Worm (Caenorhabditis elegans): ENCODE measurements around the gene T03F7.5.

Gene T03F7.5

DNA sequence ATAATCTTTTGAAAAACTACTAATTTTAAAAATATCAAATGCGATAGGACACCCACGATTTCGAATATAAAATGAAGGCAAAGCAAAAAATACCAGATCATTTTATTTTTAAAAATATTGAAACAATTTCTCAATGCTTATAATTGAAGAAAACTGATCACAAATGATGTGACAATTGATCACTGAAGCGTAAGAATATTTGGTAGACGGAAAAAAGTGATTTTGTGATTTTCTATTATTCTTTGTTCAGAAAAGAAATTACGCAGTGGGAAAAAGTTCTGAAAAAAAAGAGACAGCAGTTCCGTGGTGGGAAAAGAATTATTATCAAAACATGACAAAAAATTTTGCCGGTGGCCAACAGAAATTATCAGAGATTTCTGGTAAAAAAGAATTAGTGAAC, at the start of gene T03F7.5:
TSS of gene T03F7.5 (minus strand) at position 101 of the 400 bp plus-strand sequence.
- TF ChIP-seq unc-62 (GFP tag; optimal IDR thresholded peaks at IDR 0.05): no peak

DNA sequence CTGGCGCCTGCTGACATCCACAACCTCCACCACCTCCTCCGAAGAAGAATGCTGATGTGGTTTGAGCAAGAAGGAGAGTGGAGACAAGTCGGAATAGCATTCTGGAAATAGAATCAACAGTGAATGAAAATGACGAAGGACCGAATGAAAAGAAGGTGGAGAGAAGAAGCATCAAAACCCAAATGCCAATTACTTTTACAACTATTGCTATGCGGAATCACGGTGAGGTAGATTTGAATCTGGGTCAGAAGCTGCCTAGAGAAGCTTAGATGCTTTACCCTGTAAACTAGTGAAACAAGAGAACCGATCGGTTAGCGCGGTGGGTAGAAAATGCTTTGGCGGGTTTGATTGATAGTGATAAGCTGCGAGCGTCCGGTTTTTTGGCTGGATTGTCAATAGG, 48.4 kb upstream of the T03F7.5 start, which contains the start of gene grl-7:
TSS of gene grl-7 (minus strand) at position 101 of the 400 bp plus-strand sequence.
- no peak for TF ChIP-seq unc-62 (GFP tag; optimal IDR thresholded peaks at IDR 0.05)

DNA sequence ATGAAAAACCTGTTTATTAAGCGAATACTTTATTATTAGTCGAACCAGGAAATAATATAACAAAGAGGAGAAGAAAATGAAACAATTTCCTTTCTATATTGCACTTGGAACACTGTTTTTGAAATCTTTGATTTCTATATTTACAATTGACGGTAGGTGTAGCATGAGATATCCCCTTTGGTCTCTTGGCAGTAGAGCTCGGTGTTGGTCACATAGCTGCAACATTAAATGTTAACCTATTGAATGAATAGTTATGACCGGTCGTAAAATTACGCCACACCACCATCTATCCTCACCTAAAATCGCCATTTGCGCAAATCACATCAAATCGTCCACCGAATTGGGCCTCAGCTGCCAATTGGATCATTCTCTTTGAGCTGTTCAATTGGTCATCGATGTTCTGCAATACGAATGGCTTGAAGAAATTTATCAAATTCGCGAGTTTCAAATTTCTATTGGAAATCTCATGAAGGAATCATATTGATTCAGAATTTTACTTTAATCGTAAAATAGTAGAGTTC, 46.3 kb upstream of the T03F7.5 start:
- TF ChIP-seq unc-62 (GFP tag; optimal IDR thresholded peaks at IDR 0.05): no peak

DNA sequence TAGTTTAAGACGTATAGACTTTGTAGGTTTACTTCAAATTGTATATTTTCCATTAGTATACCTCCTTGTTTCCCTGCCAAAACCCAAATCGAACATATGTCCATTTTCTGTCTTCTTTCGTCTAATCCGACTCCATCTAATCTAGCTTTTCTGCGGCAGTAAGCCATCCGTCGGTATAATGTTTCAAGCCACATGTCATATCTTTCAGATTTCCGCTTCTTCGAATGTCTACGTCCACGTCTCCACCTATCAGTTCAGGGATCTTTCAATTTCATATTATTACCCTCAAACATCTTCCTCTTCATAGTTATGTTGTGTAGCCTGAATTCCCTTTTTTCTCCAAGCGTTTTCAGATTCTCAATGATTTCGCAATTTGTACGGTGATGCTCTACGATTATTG, 45.6 kb upstream of the T03F7.5 start:
- TF ChIP-seq unc-62 (GFP tag; optimal IDR thresholded peaks at IDR 0.05): no peak

DNA sequence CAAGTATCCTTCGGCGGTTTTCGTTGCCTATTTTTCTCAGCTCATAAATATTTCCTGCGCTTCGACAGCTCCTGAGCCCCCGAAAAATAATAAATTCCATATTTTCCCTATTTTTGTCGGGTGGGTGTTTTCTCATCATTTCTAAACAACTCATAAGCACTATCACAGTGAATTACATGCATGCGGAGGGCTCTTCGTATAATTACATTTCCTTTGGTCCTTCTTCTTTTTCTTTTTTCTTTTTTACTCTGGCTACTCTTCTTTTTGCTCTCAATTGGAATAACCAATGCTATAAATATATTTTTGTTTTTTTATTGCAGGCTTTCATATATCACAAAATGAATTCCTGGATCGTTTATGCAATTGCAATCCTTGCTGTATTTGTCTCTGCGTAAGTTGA, 43.4 kb upstream of the T03F7.5 start, which contains the start of gene T02E9.5:
TSS of gene T02E9.5 (plus strand) at position 321 of the 400 bp plus-strand sequence.
- TF ChIP-seq unc-62 (GFP tag; optimal IDR thresholded peaks at IDR 0.05): no peak

DNA sequence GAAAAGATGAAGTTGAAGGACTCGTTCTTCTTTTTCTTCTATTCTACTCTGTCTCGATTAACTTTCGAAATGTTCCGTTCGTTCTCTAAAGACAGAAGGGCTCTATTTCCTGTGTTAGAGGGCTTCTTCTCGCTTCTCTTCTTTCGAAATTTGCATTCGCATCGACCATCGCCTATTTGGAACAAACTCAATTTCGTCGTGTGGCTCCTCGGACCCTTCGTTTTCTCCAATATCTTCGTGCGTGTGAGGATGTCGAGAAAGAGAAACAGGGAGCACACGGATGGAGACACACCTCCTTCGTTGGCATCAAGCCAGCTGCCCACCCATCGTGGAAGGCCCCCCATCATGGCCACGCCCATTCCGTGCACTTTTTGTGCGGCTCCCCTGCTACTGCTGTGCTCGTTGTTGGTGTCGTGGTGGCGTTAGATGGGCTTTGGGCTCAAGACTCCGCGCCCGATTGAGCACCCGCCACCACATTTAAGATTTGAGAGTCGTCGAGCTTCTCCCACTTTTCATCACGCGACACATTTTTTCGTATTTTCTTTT, 42.7 kb upstream of the T03F7.5 start:
- no peak for TF ChIP-seq unc-62 (GFP tag; optimal IDR thresholded peaks at IDR 0.05)

DNA sequence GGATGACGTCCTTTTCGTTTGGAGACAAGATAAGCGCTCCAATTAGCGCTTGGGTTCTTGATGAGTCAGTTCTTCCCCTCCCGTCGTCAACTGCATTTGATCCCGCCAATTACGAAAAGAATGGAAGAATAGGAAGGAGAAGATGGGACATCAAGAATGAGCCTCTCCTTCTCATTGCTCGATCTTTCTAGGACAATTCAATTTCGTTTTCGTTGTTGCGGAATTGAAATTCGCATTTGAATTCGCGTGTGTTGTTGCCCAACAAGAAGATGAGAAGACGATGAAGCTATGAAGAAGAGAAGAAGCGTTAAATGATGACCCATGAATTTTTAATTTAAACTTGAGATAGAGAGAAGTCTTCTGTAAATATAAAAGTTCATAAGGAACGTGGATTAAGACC, 38.3 kb upstream of the T03F7.5 start:
- no peak for TF ChIP-seq unc-62 (GFP tag; optimal IDR thresholded peaks at IDR 0.05)

DNA sequence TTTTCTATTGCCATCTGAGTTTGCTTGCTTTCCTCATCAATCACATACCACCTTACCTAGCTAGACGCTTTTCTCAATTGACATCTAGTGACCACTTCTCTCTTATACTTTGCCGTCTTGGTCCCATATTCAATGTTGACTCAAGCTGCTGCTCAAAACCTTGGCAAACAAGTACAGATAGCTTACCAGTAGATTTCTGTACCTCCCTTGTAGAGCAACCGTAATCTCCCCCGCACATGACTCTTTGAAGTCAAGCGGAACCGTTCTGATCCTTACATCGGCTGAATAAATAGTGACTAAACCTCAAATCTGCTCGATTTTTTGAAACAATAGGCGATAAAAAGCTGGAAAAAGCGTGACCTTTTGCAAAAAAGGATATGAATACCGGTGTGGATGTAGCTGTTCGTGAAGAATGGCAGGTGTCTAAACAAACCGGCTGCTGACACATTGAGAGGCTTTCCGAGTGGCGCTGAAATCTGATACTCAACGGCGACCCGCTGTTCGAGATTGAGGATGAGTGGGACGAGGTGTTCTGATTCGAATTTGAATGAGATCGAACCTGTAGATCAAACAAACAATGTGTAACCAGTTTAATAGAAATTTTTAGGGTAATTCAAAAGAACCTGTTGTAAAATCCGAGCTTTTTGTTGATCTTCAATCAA, 37.4 kb upstream of the T03F7.5 start:
- TF ChIP-seq unc-62 (GFP tag; optimal IDR thresholded peaks at IDR 0.05): no peak

DNA sequence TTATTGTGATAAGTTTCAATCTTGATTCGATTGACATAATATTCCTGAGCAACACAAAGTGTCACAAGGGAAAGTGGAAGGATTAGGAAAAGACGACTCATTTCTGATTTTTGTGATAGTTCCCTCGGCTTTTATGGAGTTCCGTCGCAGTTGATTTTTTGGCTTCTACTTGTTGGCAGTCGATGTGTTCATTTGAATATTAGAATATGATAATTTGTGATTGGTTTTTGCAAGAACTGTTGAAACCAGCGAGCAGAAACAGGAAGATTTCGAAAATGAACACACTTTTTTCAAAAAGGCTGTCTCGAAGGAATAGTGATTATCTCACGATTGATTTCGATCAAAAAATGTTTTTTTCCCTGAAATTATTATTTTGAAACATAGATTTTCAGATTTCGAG, 35.7 kb upstream of the T03F7.5 start, which contains the start of gene T02E9.6:
TSS of gene T02E9.6 (minus strand) at position 101 of the 400 bp plus-strand sequence.
- TF ChIP-seq unc-62 (GFP tag; optimal IDR thresholded peaks at IDR 0.05): no peak

DNA sequence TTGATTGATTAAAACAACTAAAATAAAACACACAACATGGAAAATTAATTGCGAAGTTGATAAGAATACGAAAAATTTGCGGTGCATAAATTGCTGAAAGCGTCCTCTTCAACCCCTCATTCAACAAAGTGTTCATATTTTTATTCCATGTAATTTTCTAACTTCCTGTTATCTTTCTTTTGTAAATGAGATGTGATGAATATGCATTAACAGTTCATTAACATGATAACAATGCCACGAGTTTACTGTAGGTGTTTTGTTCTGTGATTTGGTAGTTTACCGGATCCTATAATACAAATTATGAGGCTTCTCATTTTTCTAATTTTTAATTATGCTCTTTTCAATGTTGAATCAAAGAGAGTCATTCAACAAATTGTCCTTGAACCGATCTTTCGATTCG, 30.6 kb upstream of the T03F7.5 start, which contains the start of gene F47G9.6:
TSS of gene F47G9.6 (plus strand) at position 301 of the 400 bp plus-strand sequence.
- no peak for TF ChIP-seq unc-62 (GFP tag; optimal IDR thresholded peaks at IDR 0.05)

DNA sequence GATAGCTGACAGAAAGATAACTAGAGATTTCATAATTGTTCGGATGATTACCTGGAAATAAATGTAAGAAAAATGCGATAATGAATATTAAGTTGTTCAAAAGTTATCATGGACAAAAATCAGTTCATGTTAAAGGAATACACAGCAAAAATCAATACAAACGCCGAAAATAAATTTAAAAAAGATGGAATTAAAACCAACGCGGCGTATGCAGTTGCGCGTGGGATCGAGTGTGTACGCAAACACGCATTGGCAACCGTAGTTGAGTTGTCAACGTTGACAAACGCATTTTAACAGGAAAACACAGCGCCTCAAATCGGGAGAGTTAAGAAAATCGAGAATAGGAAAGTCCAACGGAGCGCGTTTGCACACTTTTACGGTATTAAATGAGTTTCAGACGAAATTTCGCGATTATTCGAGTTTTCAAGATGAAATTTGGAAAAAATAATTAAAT, 28.4 kb upstream of the T03F7.5 start, which contains the start of gene tmed-10:
TSS of gene tmed-10 (minus strand) at position 51 of the 454 bp plus-strand sequence.
- no peak for TF ChIP-seq unc-62 (GFP tag; optimal IDR thresholded peaks at IDR 0.05)

DNA sequence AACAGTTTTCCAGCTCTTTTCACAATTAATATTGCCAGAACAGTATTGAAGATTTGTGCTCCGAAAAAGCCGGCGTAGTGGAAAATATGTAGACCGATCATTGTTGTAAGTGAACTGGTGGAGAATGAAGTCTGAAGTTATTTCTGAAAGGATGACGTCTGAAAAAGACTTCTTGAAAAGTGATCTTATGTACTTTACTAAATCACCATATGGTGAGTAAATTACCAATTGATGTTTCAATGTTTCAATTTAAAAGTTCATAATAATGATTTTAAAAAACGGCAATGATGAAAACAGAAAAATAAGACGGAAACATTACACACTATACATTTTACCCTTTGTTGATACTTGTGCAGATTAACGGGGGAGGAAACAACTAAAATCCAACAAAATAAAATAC, 25.2 kb upstream of the T03F7.5 start, which contains the start of gene str-141:
TSS of gene str-141 (minus strand) at position 101 of the 400 bp plus-strand sequence.
- no peak for TF ChIP-seq unc-62 (GFP tag; optimal IDR thresholded peaks at IDR 0.05)

DNA sequence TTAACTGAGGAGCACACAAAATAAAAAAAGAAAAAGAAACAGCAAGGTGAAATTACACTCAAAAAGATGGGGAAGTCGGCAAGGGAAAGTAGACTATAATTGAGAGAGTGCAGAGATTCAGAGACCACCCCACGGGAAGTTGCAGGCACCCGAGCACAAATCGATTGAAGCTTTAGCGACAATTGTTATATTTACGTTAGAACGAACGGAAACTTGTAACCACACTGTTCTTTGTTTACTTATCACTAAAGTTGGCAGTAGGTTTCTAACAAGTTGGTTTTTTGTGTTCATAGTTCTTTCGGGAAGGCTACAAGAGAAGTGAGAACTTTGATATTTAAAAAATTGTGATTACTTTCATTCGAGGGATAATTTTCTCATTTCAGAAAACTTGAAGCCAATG, 23.2 kb upstream of the T03F7.5 start, which contains the start of gene F47G9.4:
TSS of gene F47G9.4 (minus strand) at position 98 of the 400 bp plus-strand sequence.
- no peak for TF ChIP-seq unc-62 (GFP tag; optimal IDR thresholded peaks at IDR 0.05)

DNA sequence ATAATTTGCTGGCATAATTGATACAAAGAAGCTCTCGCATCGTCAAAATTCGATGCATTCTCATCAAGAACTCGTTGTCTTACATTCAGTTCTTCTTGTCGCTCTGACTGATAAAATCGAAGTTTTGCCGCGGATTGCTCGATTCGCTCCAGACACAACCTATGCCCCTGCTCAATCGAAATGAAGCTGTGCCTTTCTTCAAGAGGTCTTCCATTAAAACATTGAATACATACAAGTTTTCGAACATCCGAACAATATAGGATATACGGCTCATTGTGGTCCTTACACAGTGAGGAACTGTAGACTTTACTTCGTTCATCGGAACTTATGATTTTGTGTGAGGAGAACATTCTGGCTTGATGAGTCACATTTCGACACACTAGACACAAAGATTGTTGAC, 22.3 kb upstream of the T03F7.5 start:
- no peak for TF ChIP-seq unc-62 (GFP tag; optimal IDR thresholded peaks at IDR 0.05)

DNA sequence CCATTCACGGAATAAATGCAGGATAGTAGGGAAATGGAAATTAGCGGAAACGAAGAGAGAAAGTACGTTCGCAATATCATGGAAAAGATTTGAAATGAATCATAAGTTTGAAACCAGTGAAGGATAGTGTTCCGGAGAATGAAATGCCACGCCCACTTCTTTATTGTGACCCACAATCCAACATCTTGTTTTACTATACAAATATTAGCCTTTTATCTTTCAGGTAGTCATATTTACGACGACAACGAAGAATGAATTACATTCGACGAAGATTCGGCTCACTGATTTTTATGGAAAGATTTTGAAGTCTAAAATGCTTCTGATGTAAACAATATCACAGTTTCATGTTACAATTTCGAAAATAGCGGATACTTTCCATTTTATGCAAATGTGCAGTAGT, 18.3 kb upstream of the T03F7.5 start, which contains the start of gene cutl-18:
TSS of gene cutl-18 (minus strand) at position 101 of the 400 bp plus-strand sequence.
- TF ChIP-seq unc-62 (GFP tag; optimal IDR thresholded peaks at IDR 0.05): no peak

DNA sequence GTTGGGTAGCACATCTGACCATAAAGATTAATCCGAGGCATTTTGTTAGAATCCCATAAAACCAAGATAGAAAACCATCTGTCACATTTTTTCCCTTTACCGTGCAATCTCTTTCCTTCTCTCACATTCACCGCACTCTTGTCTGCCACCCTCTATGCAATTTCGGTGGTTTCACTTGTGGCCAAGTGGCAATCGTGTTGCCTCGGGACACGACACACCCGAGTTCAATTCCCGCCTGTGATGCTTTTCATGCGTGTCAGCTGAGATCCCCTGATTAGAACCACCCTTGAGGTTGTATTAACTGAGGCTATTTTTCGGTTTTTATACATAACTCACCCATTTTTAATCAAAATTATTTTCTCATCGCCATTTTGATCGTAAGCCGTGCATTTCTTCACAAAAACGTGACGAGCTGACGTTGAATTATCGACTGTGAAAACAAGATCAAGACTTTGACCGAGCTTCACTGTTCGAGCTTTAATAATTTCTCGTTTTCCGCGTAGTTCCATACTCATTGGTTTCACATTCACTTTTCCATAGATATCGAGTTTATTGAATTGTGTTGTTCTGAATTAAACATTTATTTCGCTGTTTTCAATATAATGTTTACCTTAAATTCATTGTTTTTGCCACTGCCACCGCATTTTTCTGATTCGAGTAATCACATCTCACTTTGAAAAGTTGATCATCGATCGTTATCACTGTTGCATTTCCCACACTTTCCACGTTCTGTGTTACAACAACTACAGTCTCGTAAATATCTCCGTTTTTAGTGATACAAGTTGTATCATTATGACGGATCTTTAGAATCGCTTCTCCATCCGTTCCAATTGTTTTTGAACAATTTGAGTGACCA, 15.7 kb upstream of the T03F7.5 start:
- TF ChIP-seq unc-62 (GFP tag; optimal IDR thresholded peaks at IDR 0.05): no peak

Measured in whole organism, dauer.